Fruit fly (Drosophila melanogaster): ENCODE data around the gene Cpr64Ac.

The Cpr64Ac gene

DNA sequence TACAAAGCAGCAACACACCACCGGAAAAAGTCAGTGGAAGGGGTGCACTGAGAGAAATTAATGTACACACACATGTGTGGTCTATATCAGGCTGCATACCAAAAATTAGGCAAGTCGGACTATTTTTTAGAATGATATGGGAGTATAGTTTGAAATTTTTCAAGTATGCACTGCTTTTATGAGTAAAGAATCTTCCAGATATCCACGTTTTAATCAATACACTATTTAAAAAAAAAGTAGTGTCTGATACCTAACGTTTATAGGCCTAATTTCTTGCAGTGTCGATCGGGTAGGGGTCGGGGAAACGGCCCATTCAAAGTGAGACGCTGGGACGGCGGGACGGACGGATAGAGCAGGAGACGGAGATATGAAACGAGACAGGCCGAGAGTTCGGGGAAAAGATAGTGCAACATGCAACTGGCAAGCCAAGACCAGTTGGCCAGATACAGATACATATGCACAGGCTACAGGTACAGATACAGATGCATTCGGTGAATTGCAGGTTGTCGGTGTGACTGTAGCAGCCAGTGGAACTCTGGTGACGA, 17.7 kb upstream of the Cpr64Ac start (continued):
- TF ChIP-seq pan (optimal IDR thresholded peaks at IDR 0.05) (no peak), pan (GFP tag; optimal IDR thresholded peaks at IDR 0.05 in 1 of 2, IDR thresholded peaks at IDR 0.05 in 1 of 2) (peak in 1 of 2 experiments; percentile 82), sr (GFP tag; IDR thresholded peaks at IDR 0.05) (0 out of 3 replicates have a peak, but pooled peaks have one; percentile 29), chn (GFP tag; optimal IDR thresholded peaks at IDR 0.05) (peak; percentile 95), al (GFP tag; IDR thresholded peaks at IDR 0.05) (0 out of 2 replicates have a peak, but pooled peaks have one; percentile 15), CG4360 (GFP tag; IDR thresholded peaks at IDR 0.05) (peak; percentile 67), Abd-B (GFP tag; optimal IDR thresholded peaks at IDR 0.05) (peak; percentile 93), CG3995 (GFP tag; optimal IDR thresholded peaks at IDR 0.05) (peak; percentile 26), Med (GFP tag) (peak; percentile 97), CG10462 (GFP tag; optimal IDR thresholded peaks at IDR 0.05) (peak; percentile 92), pnt (GFP tag; optimal IDR thresholded peaks at IDR 0.05) (peak; percentile 96), Optix (GFP tag; IDR thresholded peaks at IDR 0.05) (peak; percentile 88), ato (GFP tag; IDR thresholded peaks at IDR 0.05; ENCODE audit: partially characterized antibody) (no peak), CG11456 (GFP tag; IDR thresholded peaks at IDR 0.05) (peak; percentile 76), tna (GFP tag; IDR thresholded peaks at IDR 0.05; ENCODE audit: partially characterized antibody) (no peak), Usf (GFP tag; optimal IDR thresholded peaks at IDR 0.05) (peak; percentile 86), sisA (GFP tag; IDR thresholded peaks at IDR 0.05) (peak; percentile 94), klu (GFP tag; IDR thresholded peaks at IDR 0.05) (peak; percentile 69), CG1603 (tag; optimal IDR thresholded peaks at IDR 0.05) (peak; percentile 94), Nf-YA (GFP tag; IDR thresholded peaks at IDR 0.05) (peak; percentile 75), CG12071 (GFP tag; optimal IDR thresholded peaks at IDR 0.05) (peak; percentile 83), CG30403 (GFP tag; optimal IDR thresholded peaks at IDR 0.05) (peak; percentile 94), CG11247 (GFP tag; IDR thresholded peaks at IDR 0.05) (peak; percentile 74), ind (GFP tag; optimal IDR thresholded peaks at IDR 0.05) (peak; percentile 88), Xbp1 (GFP tag; optimal IDR thresholded peaks at IDR 0.05) (peak; percentile 93), CG13775 (GFP tag; optimal IDR thresholded peaks at IDR 0.05) (peak; percentile 92), CkIIα-i1 (GFP tag; IDR thresholded peaks at IDR 0.05) (no peak), Doc3 (GFP tag; IDR thresholded peaks at IDR 0.05; ENCODE audit: partially characterized antibody) (no peak), CG1233 (GFP tag; optimal IDR thresholded peaks at IDR 0.05) (peak; percentile 94), CG32772 (GFP tag; IDR thresholded peaks at IDR 0.05) (peak; percentile 87), btn (GFP tag; optimal IDR thresholded peaks at IDR 0.05) (peak; percentile 94), ham (GFP tag; IDR thresholded peaks at IDR 0.05) (no peak), TFAM (GFP tag; optimal IDR thresholded peaks at IDR 0.05) (peak; percentile 85)

DNA sequence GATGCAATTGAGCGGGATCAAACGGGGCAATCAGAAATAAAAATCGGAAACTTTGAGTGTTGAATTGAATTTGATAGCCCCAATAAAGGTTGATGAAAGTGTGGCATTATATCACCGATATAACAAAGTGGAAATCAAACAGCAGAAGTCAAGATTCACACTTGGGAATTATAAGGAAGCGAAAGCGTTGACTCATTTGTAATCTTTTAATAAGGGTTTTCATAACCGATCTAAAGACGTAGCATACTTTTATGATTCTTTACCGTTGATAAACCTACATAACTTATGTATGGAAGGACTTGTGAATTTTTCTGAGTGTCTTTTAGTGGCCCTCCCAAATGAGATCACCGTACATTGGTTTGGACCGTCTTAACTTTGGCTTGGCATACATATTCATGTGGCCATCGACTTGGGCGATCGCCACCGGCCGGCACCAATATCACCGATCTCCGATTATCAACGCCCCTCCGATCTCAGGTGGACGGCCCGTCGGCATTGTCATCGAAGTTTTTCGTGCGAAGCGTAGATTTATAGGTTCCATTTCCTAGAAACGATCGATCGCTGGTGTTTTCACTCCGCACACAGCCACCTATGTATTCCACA, 16.8 kb upstream of the Cpr64Ac start:
- TF ChIP-seq CG3163 (GFP tag; optimal IDR thresholded peaks at IDR 0.05) = no peak
- no peak for TF ChIP-seq dysf (GFP tag; IDR thresholded peaks at IDR 0.05)
- no peak for TF ChIP-seq CG4282 (GFP tag; optimal IDR thresholded peaks at IDR 0.05)
- no peak for TF ChIP-seq tup (GFP tag; optimal IDR thresholded peaks at IDR 0.05)
- TF ChIP-seq CG17829 (tag; optimal IDR thresholded peaks at IDR 0.05) = no peak
- TF ChIP-seq Trl (optimal IDR thresholded peaks at IDR 0.05) = no peak
- TF ChIP-seq Trl (GFP tag; optimal IDR thresholded peaks at IDR 0.05) = no peak
- TF ChIP-seq tin (GFP tag; optimal IDR thresholded peaks at IDR 0.05) = no peak
- TF ChIP-seq corto (GFP tag; optimal IDR thresholded peaks at IDR 0.05) = no peak
- peak; percentile 7 for TF ChIP-seq cad (GFP tag; optimal IDR thresholded peaks at IDR 0.05)
- TF ChIP-seq sens-2 (GFP tag; IDR thresholded peaks at IDR 0.05) = no peak
- TF ChIP-seq CG2129 (GFP tag; IDR thresholded peaks at IDR 0.05; ENCODE audit: partially characterized antibody) = no peak
- TF ChIP-seq ttk (GFP tag; IDR thresholded peaks at IDR 0.05) = no peak
- peak; percentile 55 for TF ChIP-seq pros (GFP tag; optimal IDR thresholded peaks at IDR 0.05)
- no peak for TF ChIP-seq CG16815 (GFP tag; optimal IDR thresholded peaks at IDR 0.05)
- no peak for TF ChIP-seq Oaz (GFP tag; IDR thresholded peaks at IDR 0.05)
- TF ChIP-seq Opbp (GFP tag; IDR thresholded peaks at IDR 0.05; ENCODE audit: partially characterized antibody) = no peak
- no peak for TF ChIP-seq Fer1 (GFP tag; optimal IDR thresholded peaks at IDR 0.05)
- no peak for TF ChIP-seq pan (optimal IDR thresholded peaks at IDR 0.05)
- no peak for TF ChIP-seq pan (GFP tag; optimal IDR thresholded peaks at IDR 0.05 in 1 of 2, IDR thresholded peaks at IDR 0.05 in 1 of 2)
- no peak for TF ChIP-seq knrl (GFP tag; IDR thresholded peaks at IDR 0.05; ENCODE audit: partially characterized antibody)

Data from whole organism, embryonic.